Worm (Caenorhabditis elegans): ENCODE results near the gene T04A11.1.

ce11 chrIV:12431755-12432154 lies 45.1 kb downstream of the T04A11.1 start:
- TF ChIP-seq elt-2 (tag; optimal IDR thresholded peaks at IDR 0.05) (no peak), nhr-19 (GFP tag; conservative IDR thresholded peaks at IDR 0.05) (no peak), ces-1 (GFP tag; optimal IDR thresholded peaks at IDR 0.05) (no peak)

All from whole organism, L1 larva.